Fruit fly (Drosophila melanogaster) whole organism, embryonic: Measurements from ENCODE around the gene CG16978.

Experiments
- Aef1 ChIP-seq: fragments of 200-800 bp; sonication (Bioruptor generic); IDR thresholded peaks from 3 replicates; pipeline ENCODE4 v1.3.6; 2022; ENCODE audit warnings: missing biosample characterization, missing genetic modification characterization
- Antp ChIP-seq: fragments of 200-800 bp; sonication (Bioruptor generic); optimal IDR thresholded peaks from 3 replicates; lab custom pipeline; 2016; ENCODE audit warnings: missing biosample characterization, missing genetic modification characterization
- B-H1 ChIP-seq: fragments of 200-800 bp; sonication (Bioruptor generic); IDR thresholded peaks from 3 replicates; pipeline ENCODE4 v1.3.6; 2022; ENCODE audit warnings: missing biosample characterization, missing genetic modification characterization
- CG10462 ChIP-seq: fragments of 200-800 bp; sonication (Bioruptor generic); optimal IDR thresholded peaks from 2 replicates; lab custom pipeline; 2016; ENCODE audit warnings: missing biosample characterization, missing genetic modification characterization
- CG11085 ChIP-seq: fragments of 200-800 bp; sonication (Bioruptor generic); IDR thresholded peaks from 2 replicates; pipeline ENCODE4 v1.3.6; 2022; ENCODE audit warnings: missing biosample characterization, missing genetic modification characterization
- CG11093 ChIP-seq: fragments of 200-800 bp; sonication (Bioruptor generic); IDR thresholded peaks from 3 replicates; pipeline ENCODE4 v1.3.6; 2022; ENCODE audit warnings: missing biosample characterization, missing genetic modification characterization
- CG12155 ChIP-seq: fragments of 200-800 bp; sonication (Bioruptor generic); optimal IDR thresholded peaks from 3 replicates; lab custom pipeline; 2016; ENCODE audit warnings: missing biosample characterization, missing genetic modification characterization
- CG1647 ChIP-seq: fragments of 200-800 bp; sonication (Bioruptor generic); optimal IDR thresholded peaks from 3 replicates; lab custom pipeline; 2016; ENCODE audit warnings: missing biosample characterization, missing genetic modification characterization
- CG1792 ChIP-seq: fragments of 200-800 bp; sonication (Bioruptor generic); optimal IDR thresholded peaks from 2 replicates; lab custom pipeline; 2016; ENCODE audit warnings: missing biosample characterization, missing genetic modification characterization
- CG30020 ChIP-seq: fragments of 200-800 bp; optimal IDR thresholded peaks from 2 replicates; lab custom pipeline; 2019; ENCODE audit warnings: missing biosample characterization, mild to moderate bottlenecking, missing genetic modification characterization, moderate library complexity
- CG31224 ChIP-seq: fragments of 200-800 bp; sonication (Bioruptor generic); IDR thresholded peaks from 2 replicates; pipeline ENCODE4 v1.3.6; 2022; ENCODE audit warnings: missing biosample characterization, missing genetic modification characterization
- CG34376 ChIP-seq: fragments of 200-800 bp; sonication (Bioruptor generic); optimal IDR thresholded peaks from 2 replicates; lab custom pipeline; 2018; ENCODE audit warnings: missing biosample characterization, mild to moderate bottlenecking, missing genetic modification characterization
- CG3847 ChIP-seq: fragments of 200-800 bp; sonication (Bioruptor generic); IDR thresholded peaks from 2 replicates; pipeline ENCODE4 v1.3.6; 2022; ENCODE audit warnings: missing biosample characterization, missing genetic modification characterization
- CG4282 ChIP-seq: fragments of 200-800 bp; sonication (Bioruptor generic); optimal IDR thresholded peaks from 2 replicates; lab custom pipeline; 2016; ENCODE audit warnings: missing biosample characterization, missing genetic modification characterization
- CG5180 ChIP-seq: fragments of 200-800 bp; sonication (Bioruptor generic); optimal IDR thresholded peaks from 3 replicates; lab custom pipeline; 2017; ENCODE audit warnings: missing biosample characterization, missing genetic modification characterization, mild to moderate bottlenecking, moderate library complexity, missing genetic modification reagents
- CG6791 ChIP-seq: fragments of 200-800 bp; sonication (Bioruptor generic); IDR thresholded peaks from 3 replicates; pipeline ENCODE4 v1.3.6; 2022; ENCODE audit warnings: missing biosample characterization, missing genetic modification characterization; ENCODE audit not compliant: partially characterized antibody
- CG7839 ChIP-seq: fragments of 200-800 bp; sonication (Bioruptor generic); optimal IDR thresholded peaks from 3 replicates; lab custom pipeline; 2018; ENCODE audit warnings: missing biosample characterization, mild to moderate bottlenecking, missing genetic modification characterization, moderate library complexity
- CG8089 ChIP-seq: fragments of 200-800 bp; sonication (Bioruptor generic); optimal IDR thresholded peaks from 3 replicates; lab custom pipeline; 2016; ENCODE audit warnings: missing biosample characterization, missing genetic modification characterization
- CG9609 ChIP-seq: fragments of 200-800 bp; sonication (Bioruptor generic); optimal IDR thresholded peaks from 3 replicates; lab custom pipeline; 2016; ENCODE audit warnings: missing biosample characterization, missing genetic modification characterization
- CG9797 ChIP-seq: fragments of 200-800 bp; sonication (Bioruptor generic); optimal IDR thresholded peaks from 3 replicates; lab custom pipeline; 2018; ENCODE audit warnings: missing biosample characterization, mild to moderate bottlenecking, missing genetic modification characterization
- Fer2 ChIP-seq: fragments of 200-800 bp; sonication (Bioruptor generic); optimal IDR thresholded peaks from 2 replicates; lab custom pipeline; 2018; ENCODE audit warnings: missing biosample characterization, mild to moderate bottlenecking, missing genetic modification characterization, moderate library complexity
- Lim3 ChIP-seq: fragments of 200-800 bp; sonication (Bioruptor generic); IDR thresholded peaks from 2 replicates; pipeline ENCODE4 v1.3.6; 2022; ENCODE audit warnings: missing biosample characterization, missing genetic modification characterization
- Six4 ChIP-seq: fragments of 200-800 bp; sonication (Bioruptor generic); optimal IDR thresholded peaks from 2 replicates; lab custom pipeline; 2016; ENCODE audit warnings: missing biosample characterization, missing genetic modification characterization
- Trl ChIP-seq, 3 experiments: fragments of >200 bp in 2 of 3; fragments of 200-800 bp in 1 of 3; sonication (Bioruptor generic) in 1 of 3; optimal IDR thresholded peaks; 2 replicates in 1 of 3; 3 replicates in 2 of 3; lab custom pipeline; 2016 to 2017; ENCODE audit warnings: missing biosample characterization in 1 of 3, missing genetic modification characterization in 1 of 3
- bsh ChIP-seq, 2 experiments: fragments of 200-800 bp; sonication (Bioruptor generic); optimal IDR thresholded peaks; 2 replicates each; lab custom pipeline; 2017 to 2018; ENCODE audit warnings: mild to moderate bottlenecking in 2 of 2, missing biosample characterization in 2 of 2, missing genetic modification characterization in 2 of 2, moderate library complexity in 1 of 2
- cad ChIP-seq: fragments of >200 bp; optimal IDR thresholded peaks from 2 replicates; lab custom pipeline; 2017; ENCODE audit warnings: missing biosample characterization, missing genetic modification characterization
- cg ChIP-seq: fragments of 200-800 bp; sonication (Bioruptor generic); optimal IDR thresholded peaks from 3 replicates; lab custom pipeline; 2019; ENCODE audit warnings: missing biosample characterization, mild to moderate bottlenecking, missing genetic modification characterization, moderate library complexity
- dati ChIP-seq: fragments of 200-800 bp; sonication (Bioruptor generic); IDR thresholded peaks from 2 replicates; pipeline ENCODE4 v1.3.6; 2022; ENCODE audit warnings: missing biosample characterization, missing genetic modification characterization
- dimm ChIP-seq: fragments of 200-800 bp; sonication (Bioruptor generic); IDR thresholded peaks from 2 replicates; pipeline ENCODE4 v1.3.6; 2022; ENCODE audit warnings: missing biosample characterization, missing genetic modification characterization
- dpn ChIP-seq, 2 experiments: fragments of 200-800 bp; sonication (Bioruptor generic); optimal IDR thresholded peaks; 3 replicates each; lab custom pipeline; 2016; ENCODE audit warnings: missing biosample characterization in 2 of 2, missing genetic modification characterization in 2 of 2
- fu2 ChIP-seq: fragments of 200-800 bp; sonication (Bioruptor generic); optimal IDR thresholded peaks from 2 replicates; lab custom pipeline; 2016; ENCODE audit warnings: missing biosample characterization, missing genetic modification characterization
- gcm2 ChIP-seq: fragments of 200-800 bp; sonication (Bioruptor generic); optimal IDR thresholded peaks from 2 replicates; lab custom pipeline; 2016; ENCODE audit warnings: missing biosample characterization, missing genetic modification characterization
- hbn ChIP-seq: fragments of 200-800 bp; sonication (Bioruptor generic); IDR thresholded peaks from 2 replicates; pipeline ENCODE4 v1.3.6; 2022; ENCODE audit warnings: missing biosample characterization, missing genetic modification characterization; ENCODE audit not compliant: partially characterized antibody
- inv ChIP-seq: fragments of 200-800 bp; sonication (Bioruptor generic); IDR thresholded peaks from 2 replicates; pipeline ENCODE4 v1.3.6; 2022; ENCODE audit warnings: missing biosample characterization, missing genetic modification characterization; ENCODE audit not compliant: partially characterized antibody
- klu ChIP-seq: fragments of 200-800 bp; sonication (Bioruptor generic); IDR thresholded peaks from 2 replicates; pipeline ENCODE4 v1.3.6; 2022; ENCODE audit warnings: missing biosample characterization, missing genetic modification characterization
- lmd ChIP-seq: fragments of 200-800 bp; sonication (Bioruptor generic); IDR thresholded peaks from 2 replicates; pipeline ENCODE4 v1.3.6; 2022; ENCODE audit warnings: missing biosample characterization, missing genetic modification characterization
- lov ChIP-seq, 2 experiments: fragments of 200-800 bp in 1 of 2; fragments of >200 bp in 1 of 2; sonication (Bioruptor generic) in 1 of 2; IDR thresholded peaks in 1 of 2; optimal IDR thresholded peaks in 1 of 2; 2 replicates in 1 of 2; 3 replicates in 1 of 2; pipeline versions ENCODE4 v1.3.6 to Lab custom; 2017 to 2022; ENCODE audit warnings: missing biosample characterization in 1 of 2, missing genetic modification characterization in 1 of 2
- nau ChIP-seq: fragments of 200-800 bp; sonication (Bioruptor generic); optimal IDR thresholded peaks from 3 replicates; lab custom pipeline; 2017; ENCODE audit warnings: missing biosample characterization, mild to moderate bottlenecking, missing genetic modification characterization, missing genetic modification reagents
- pita ChIP-seq: fragments of 200-800 bp; sonication (Bioruptor generic); optimal IDR thresholded peaks from 2 replicates; lab custom pipeline; 2017; ENCODE audit warnings: missing biosample characterization, mild to moderate bottlenecking, missing genetic modification characterization
- psq ChIP-seq: fragments of 200-800 bp; sonication (Bioruptor generic); optimal IDR thresholded peaks from 2 replicates; lab custom pipeline; 2017; ENCODE audit warnings: missing biosample characterization, missing genetic modification characterization
- row ChIP-seq: fragments of 200-800 bp; sonication (Bioruptor generic); IDR thresholded peaks from 3 replicates; pipeline ENCODE4 v1.3.6; 2022; ENCODE audit warnings: missing biosample characterization, missing genetic modification characterization
- sc ChIP-seq, 3 experiments: fragments of >200 bp in 2 of 3; fragments of 200-800 bp in 1 of 3; sonication (Bioruptor generic) in 1 of 3; optimal IDR thresholded peaks; 2 replicates in 2 of 3; 3 replicates in 1 of 3; lab custom pipeline; 2017; ENCODE audit warnings: mild to moderate bottlenecking in 1 of 3, missing biosample characterization in 1 of 3, missing genetic modification characterization in 1 of 3, missing genetic modification reagents in 1 of 3
- seq ChIP-seq: fragments of 200-800 bp; sonication (Bioruptor generic); IDR thresholded peaks from 2 replicates; pipeline ENCODE4 v1.3.6; 2022; ENCODE audit warnings: missing biosample characterization, missing genetic modification characterization
- sima ChIP-seq: fragments of 200-800 bp; sonication (Bioruptor generic); optimal IDR thresholded peaks from 2 replicates; lab custom pipeline; 2016; ENCODE audit warnings: missing biosample characterization, missing genetic modification characterization
- so ChIP-seq: fragments of 200-800 bp; sonication (Bioruptor generic); IDR thresholded peaks from 3 replicates; pipeline ENCODE4 v1.3.6; 2022; ENCODE audit warnings: missing biosample characterization, missing genetic modification characterization
- sqz ChIP-seq: fragments of 200-800 bp; sonication (Bioruptor generic); optimal IDR thresholded peaks from 3 replicates; lab custom pipeline; 2018; ENCODE audit warnings: missing biosample characterization, mild to moderate bottlenecking, missing genetic modification characterization
- trh ChIP-seq: fragments of 200-800 bp; sonication (Bioruptor generic); optimal IDR thresholded peaks from 2 replicates; lab custom pipeline; 2016; ENCODE audit warnings: missing biosample characterization, missing genetic modification characterization
- ttk ChIP-seq: fragments of 200-800 bp; sonication (Bioruptor generic); IDR thresholded peaks from 2 replicates; pipeline ENCODE4 v2.1.2; 2022; ENCODE audit warnings: missing biosample characterization, missing genetic modification characterization
- zf30C ChIP-seq: fragments of 200-800 bp; sonication (Bioruptor generic); optimal IDR thresholded peaks from 3 replicates; lab custom pipeline; 2018; ENCODE audit warnings: missing biosample characterization, mild to moderate bottlenecking, missing genetic modification characterization

CG16978 gene

DNA sequence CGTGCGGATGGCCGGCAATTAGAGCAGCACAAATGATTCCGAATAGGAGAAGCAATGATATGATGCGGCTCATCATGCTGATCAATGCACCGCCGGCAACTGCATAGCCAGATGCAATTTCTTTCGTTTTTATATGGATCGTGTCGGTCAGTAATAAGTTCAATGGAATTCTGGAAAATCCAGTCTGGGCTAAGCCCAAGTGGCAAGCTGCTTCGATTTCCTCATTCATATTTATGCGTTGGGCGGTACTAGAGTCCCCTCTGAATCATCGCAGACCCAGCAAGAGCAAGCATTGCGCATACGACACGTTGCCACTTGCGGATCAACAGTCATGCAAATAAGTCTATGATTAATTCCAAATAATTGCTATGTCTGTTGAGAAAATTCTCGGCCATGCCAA, at the start of gene CG16978:
TSS of gene CG16978 (minus strand) at position 101 of the 400 bp plus-strand sequence.
- no peak for TF ChIP-seq CG11093 (GFP tag; lab: Robert Waterston, UW)
- no peak for TF ChIP-seq pita (GFP tag; lab: Kevin White, UChicago)
- TF ChIP-seq lov (optimal IDR thresholded peaks at IDR 0.05; lab: Kevin White, UChicago) = no peak
- TF ChIP-seq lov (GFP tag; IDR thresholded peaks at IDR 0.05; lab: Robert Waterston, UW) = no peak
- TF ChIP-seq CG11085 (GFP tag; lab: Robert Waterston, UW) = no peak
- no peak for TF ChIP-seq lmd (GFP tag; lab: Robert Waterston, UW)
- TF ChIP-seq Aef1 (GFP tag; lab: Robert Waterston, UW) = no peak
- TF ChIP-seq CG10462 (GFP tag; lab: Kevin White, UChicago) = no peak
- no peak for TF ChIP-seq fu2 (GFP tag; lab: Kevin White, UChicago)
- TF ChIP-seq CG1792 (GFP tag; lab: Kevin White, UChicago) = no peak

DNA sequence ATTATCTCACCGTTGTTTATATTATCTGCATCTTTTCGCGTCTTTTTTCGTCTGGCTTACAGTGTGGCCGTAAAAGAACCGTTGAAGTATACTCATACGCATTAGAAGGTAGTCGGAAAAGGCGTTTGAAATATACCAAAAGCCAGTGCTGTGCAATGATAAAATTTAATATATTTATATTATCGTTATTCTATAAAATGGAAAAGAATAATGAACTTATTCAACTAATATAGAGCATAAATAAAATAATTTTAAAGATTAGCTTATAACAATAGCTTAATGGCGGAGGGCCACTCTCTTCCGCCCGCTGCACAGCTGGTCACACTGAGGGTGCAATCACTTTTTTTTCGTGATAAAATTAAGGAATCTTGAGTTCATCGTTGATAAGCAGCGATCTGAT, 48.5 kb upstream of the CG16978 start, which contains the start of the genes CG16974 and Edem2:
TSS of gene CG16974 (minus strand) at position 86 of the 400 bp plus-strand sequence.
TSS of gene Edem2 (plus strand) at position 308 of the 400 bp plus-strand sequence.
- TF ChIP-seq dpn (GFP tag; optimal IDR thresholded peaks at IDR 0.05; lab: Kevin White, UChicago) (peak; percentile 37 to 83), CG9797 (GFP tag; lab: Kevin White, UChicago) (peak; percentile 96), cg (GFP tag; lab: Kevin White, UChicago) (no peak), inv (GFP tag; lab: Robert Waterston, UW) (no peak), CG1647 (GFP tag; lab: Kevin White, UChicago) (peak; percentile 39), psq (GFP tag; lab: Kevin White, UChicago) (peak; percentile 46), zf30C (GFP tag; lab: Kevin White, UChicago) (no peak), cad (GFP tag; lab: Kevin White, UChicago) (no peak), dati (GFP tag; lab: Robert Waterston, UW) (no peak), dimm (GFP tag; lab: Robert Waterston, UW) (no peak), Lim3 (no peak), B-H1 (GFP tag; lab: Robert Waterston, UW) (peak; percentile 59), CG6791 (GFP tag; lab: Robert Waterston, UW) (no peak), sqz (GFP tag; lab: Kevin White, UChicago) (no peak), CG12155 (GFP tag; lab: Kevin White, UChicago) (peak; percentile 84), nau (GFP tag; lab: Kevin White, UChicago) (no peak), CG7839 (tag; lab: Kevin White, UChicago) (no peak), CG5180 (GFP tag; lab: Kevin White, UChicago) (no peak), row (GFP tag; lab: Robert Waterston, UW) (peak; percentile 71), CG4282 (GFP tag; lab: Kevin White, UChicago) (no peak), Trl (optimal IDR thresholded peaks at IDR 0.05; lab: Kevin White, UChicago) (no peak), Trl (GFP tag; optimal IDR thresholded peaks at IDR 0.05; lab: Kevin White, UChicago) (no peak), so (GFP tag; lab: Robert Waterston, UW) (peak; percentile 31; the same call in 1 of the 3 replicates), trh (peak; percentile 4), gcm2 (no peak), sc (optimal IDR thresholded peaks at IDR 0.05; lab: Kevin White, UChicago) (no peak), sc (GFP tag; optimal IDR thresholded peaks at IDR 0.05; lab: Kevin White, UChicago) (no peak), CG34376 (GFP tag; lab: Kevin White, UChicago) (peak; percentile 44), CG8089 (GFP tag; lab: Kevin White, UChicago) (no peak), sima (GFP tag; lab: Kevin White, UChicago) (no peak), bsh (GFP tag; optimal IDR thresholded peaks at IDR 0.05; lab: Kevin White, UChicago) (no peak), seq (peak; percentile 49; the same call in 1 of the 2 replicates), Antp (GFP tag; lab: Kevin White, UChicago) (no peak), hbn (GFP tag; lab: Robert Waterston, UW) (no peak), CG9609 (no peak), CG31224 (GFP tag; lab: Robert Waterston, UW) (peak; percentile 72), klu (GFP tag; lab: Robert Waterston, UW) (peak; percentile 73), ttk (GFP tag; lab: Robert Waterston, UW) (peak; percentile 60), Six4 (GFP tag; lab: Kevin White, UChicago) (peak; percentile 64), CG30020 (tag; lab: Kevin White, UChicago) (peak; percentile 66), Fer2 (tag; lab: Kevin White, UChicago) (no peak), CG3847 (peak; percentile 84)
